Worm (Caenorhabditis elegans): ENCODE results near the gene ZC239.17.
"Not testable (repeated sequence)": the region's sequence is repeated elsewhere in the genome, so short reads cannot be mapped to it uniquely, and the experiment has no call there.

ZC239.17 gene

ce11 chrII:3195739-3196138, 29.9 kb downstream of the ZC239.17 start:
- TF ChIP-seq mab-5 (tag; optimal IDR thresholded peaks at IDR 0.05) (no peak), hlh-1 (tag; optimal IDR thresholded peaks at IDR 0.05) (no peak), mls-2 (tag; optimal IDR thresholded peaks at IDR 0.05) (no peak), cnd-1 (tag; optimal IDR thresholded peaks at IDR 0.05) (no peak), nhr-2 (tag; optimal IDR thresholded peaks at IDR 0.05) (no peak), bed-3 (GFP tag; optimal IDR thresholded peaks at IDR 0.05) (no peak), drap-1 (GFP tag; optimal IDR thresholded peaks at IDR 0.05) (no peak), pha-4 (tag; optimal IDR thresholded peaks at IDR 0.05) (no peak), lsy-2 (tag; optimal IDR thresholded peaks at IDR 0.05) (no peak), unc-39 (tag; optimal IDR thresholded peaks at IDR 0.05) (no peak), sptf-1 (tag; optimal IDR thresholded peaks at IDR 0.05) (no peak), lin-32 (GFP tag; optimal IDR thresholded peaks at IDR 0.05) (no peak), snpc-4 (tag; optimal IDR thresholded peaks at IDR 0.05) (no peak), elt-1 (tag; optimal IDR thresholded peaks at IDR 0.05; ENCODE audit: borderline replicate concordance, insufficient read depth) (no peak), ham-2 (GFP tag; optimal IDR thresholded peaks at IDR 0.05) (no peak), sem-2 (GFP tag; optimal IDR thresholded peaks at IDR 0.05) (no peak), tbx-8 (GFP tag; optimal IDR thresholded peaks at IDR 0.05) (no peak), lin-13 (tag; optimal IDR thresholded peaks at IDR 0.05) (no peak), flh-1 (GFP tag; optimal IDR thresholded peaks at IDR 0.05) (no peak)

- not testable (repeated sequence) for TF ChIP-seq unc-120 (tag; optimal IDR thresholded peaks at IDR 0.05; ENCODE audit: poor library complexity, severe bottlenecking); sem-2 (GFP tag; optimal IDR thresholded peaks at IDR 0.05); elt-1 (tag; optimal IDR thresholded peaks at IDR 0.05; ENCODE audit: borderline replicate concordance, insufficient read depth)
These were observed 34.1 kb downstream of the ZC239.17 start, which contains the start of gene Y27F2A.9 for ce11 chrII:3191544-3191943. TSS of gene Y27F2A.9 (minus strand) at chrII:3191644.

DNA sequence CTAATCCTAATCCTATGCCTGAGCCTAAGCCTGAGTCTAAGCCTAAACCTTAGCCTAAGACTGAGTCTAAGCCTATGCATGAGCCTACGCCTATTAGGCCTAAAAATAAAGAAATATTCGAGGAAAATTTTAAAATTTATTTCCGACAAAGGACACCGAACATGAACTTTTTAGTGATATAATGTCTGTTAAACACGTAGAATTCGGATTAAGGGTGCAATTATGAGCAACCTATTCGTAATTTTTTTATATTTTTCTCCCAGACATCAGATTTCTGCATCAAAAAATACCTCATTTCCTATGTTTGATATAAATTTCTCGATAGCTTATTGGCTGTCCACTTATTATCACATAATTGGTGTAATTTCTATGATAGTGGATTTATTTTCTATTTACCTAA, 36.6 kb downstream of the ZC239.17 start, which contains the start of gene Y27F2A.11:
Gene Y27F2A.11 (plus strand): TSS at position 301 of the 400 bp plus-strand sequence.
- not testable (repeated sequence) for TF ChIP-seq ztf-11 (tag; optimal IDR thresholded peaks at IDR 0.05); sptf-1 (tag; optimal IDR thresholded peaks at IDR 0.05); ceh-83 (GFP tag; optimal IDR thresholded peaks at IDR 0.05)

- TF ChIP-seq pha-4 (tag; optimal IDR thresholded peaks at IDR 0.05) (no peak), drap-1 (GFP tag; optimal IDR thresholded peaks at IDR 0.05) (no peak), elt-3 (tag; optimal IDR thresholded peaks at IDR 0.05) (no peak), mab-5 (tag; optimal IDR thresholded peaks at IDR 0.05) (no peak), mep-1 (tag; optimal IDR thresholded peaks at IDR 0.05) (no peak), bed-3 (GFP tag; optimal IDR thresholded peaks at IDR 0.05) (no peak), ham-2 (GFP tag; optimal IDR thresholded peaks at IDR 0.05) (no peak), hlh-1 (tag; optimal IDR thresholded peaks at IDR 0.05) (no peak), ceh-39 (tag; optimal IDR thresholded peaks at IDR 0.05) (no peak), sem-2 (GFP tag; optimal IDR thresholded peaks at IDR 0.05) (no peak)
These were observed 39.8 kb downstream of the ZC239.17 start for ce11 chrII:3185848-3186247.

ce11 chrII:3184858-3185257, 40.8 kb downstream of the ZC239.17 start, which contains the start of gene sri-78:
TSS of gene sri-78 (plus strand) at chrII:3185158.
- TF ChIP-seq mab-5 (tag; optimal IDR thresholded peaks at IDR 0.05); ham-2 (GFP tag; optimal IDR thresholded peaks at IDR 0.05); ceh-83 (GFP tag; optimal IDR thresholded peaks at IDR 0.05): not testable (repeated sequence)

ce11 chrII:3183300-3183840, 42.3 kb downstream of the ZC239.17 start, which contains the start of the genes Y27F2A.6 and Y27F2A.8:
TSS of gene Y27F2A.6 (minus strand) at chrII:3183400.
TSS of gene Y27F2A.8 (plus strand) at chrII:3183790.
- TF ChIP-seq nhr-2 (tag; optimal IDR thresholded peaks at IDR 0.05); drap-1 (GFP tag; optimal IDR thresholded peaks at IDR 0.05); ceh-39 (tag; optimal IDR thresholded peaks at IDR 0.05): not testable (repeated sequence)

DNA sequence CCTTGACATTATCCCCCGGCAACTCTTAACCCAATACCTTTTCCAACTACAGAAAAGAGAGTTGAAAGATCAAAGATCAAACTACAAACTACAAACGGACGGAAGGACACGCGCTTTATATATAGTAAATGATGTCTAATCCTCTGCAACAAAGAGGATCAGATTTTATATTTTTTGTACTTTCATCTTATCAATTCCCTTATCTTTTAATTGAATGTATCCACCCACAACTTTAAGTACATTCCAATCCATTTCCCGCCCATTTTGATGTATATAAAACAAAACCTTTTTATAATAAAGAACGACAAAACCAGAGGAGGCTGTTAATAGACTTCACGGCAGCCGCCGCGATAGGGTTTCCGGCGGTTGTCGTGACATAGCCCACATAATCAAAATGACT, 48.0 kb downstream of the ZC239.17 start, which contains the start of gene sri-40:
Gene sri-40 (plus strand): TSS at position 301 of the 400 bp plus-strand sequence.
- TF ChIP-seq blmp-1 (tag; optimal IDR thresholded peaks at IDR 0.05); unc-120 (tag; optimal IDR thresholded peaks at IDR 0.05; ENCODE audit: poor library complexity, severe bottlenecking); lin-32 (GFP tag; optimal IDR thresholded peaks at IDR 0.05): not testable (repeated sequence)

Data from whole organism, mixed stage, embryonic.